Fruit fly (Drosophila melanogaster) ovary, adult (tissue): Measurements from ENCODE around the gene CG9664.

Experiments used
- CG17801 ChIP-seq: fragments of 200-800 bp; optimal IDR thresholded peaks from 2 replicates; lab custom pipeline; 2019; ENCODE audit warnings: missing biosample characterization, mild to moderate bottlenecking, missing genetic modification characterization, moderate library complexity; ENCODE audit not compliant: partially characterized antibody

CG9664 gene

dm6 chr2L:3294572-3294971 is at the start of gene CG9664:
TSS of gene CG9664 (minus strand) at chr2L:3294706.
- TF ChIP-seq CG17801 (GFP tag; lab: Kevin White, UChicago): no peak

dm6 chr2L:3342369-3342768 is 47.9 kb upstream of the CG9664 start:
- no peak for TF ChIP-seq CG17801 (GFP tag; lab: Kevin White, UChicago)

- no peak for TF ChIP-seq CG17801 (GFP tag; lab: Kevin White, UChicago)
Measured at dm6 chr2L:3341231-3341935, 46.9 kb upstream of the CG9664 start.

- TF ChIP-seq CG17801 (GFP tag; lab: Kevin White, UChicago): no peak
Measured at dm6 chr2L:3339420-3339819, 44.9 kb upstream of the CG9664 start.

dm6 chr2L:3338566-3339215 is 44.2 kb upstream of the CG9664 start:
- TF ChIP-seq CG17801 (GFP tag; lab: Kevin White, UChicago): no peak

dm6 chr2L:3332514-3332913 is 38.0 kb upstream of the CG9664 start, which contains the start of gene CG15408:
TSS of gene CG15408 (plus strand) at chr2L:3332814.
- no peak for TF ChIP-seq CG17801 (GFP tag; lab: Kevin White, UChicago)

dm6 chr2L:3330628-3331027 is 36.1 kb upstream of the CG9664 start, which contains the start of gene CG3285:
TSS of gene CG3285 (plus strand) at chr2L:3330928.
- TF ChIP-seq CG17801 (GFP tag; lab: Kevin White, UChicago): no peak

- no peak for TF ChIP-seq CG17801 (GFP tag; lab: Kevin White, UChicago)
Measured at dm6 chr2L:3327603-3328002, 33.1 kb upstream of the CG9664 start, which contains the start of gene CG33282. TSS of gene CG33282 (plus strand) at chr2L:3327903.

dm6 chr2L:3323319-3324287 is 29.1 kb upstream of the CG9664 start, which contains the start of gene CG33281:
TSS of gene CG33281 (plus strand) at chr2L:3324237.
- no peak for TF ChIP-seq CG17801 (GFP tag; lab: Kevin White, UChicago)

dm6 chr2L:3319731-3320295 is 25.3 kb upstream of the CG9664 start, which contains the start of the genes Fign and CG8837:
TSS of gene Fign (minus strand) at chr2L:3319872.
TSS of gene CG8837 (plus strand) at chr2L:3320245.
- TF ChIP-seq CG17801 (GFP tag; lab: Kevin White, UChicago): no peak

dm6 chr2L:3308529-3309272 is 14.2 kb upstream of the CG9664 start, which contains the start of gene CG15406:
TSS of gene CG15406 (plus strand) at chr2L:3309222.
- no peak for TF ChIP-seq CG17801 (GFP tag; lab: Kevin White, UChicago)

- no peak for TF ChIP-seq CG17801 (GFP tag; lab: Kevin White, UChicago)
Measured at dm6 chr2L:3307189-3307588, 12.7 kb upstream of the CG9664 start.
